Fruit fly (Drosophila melanogaster) whole organism, embryonic: ENCODE data around the gene CG4291.
A peak's percentile ranks its signal among the peaks of the same experiment; 100 is the strongest.

ENCODE experiments used
- ATbp ChIP-seq: fragments of 200-800 bp; sonication (Bioruptor generic); optimal IDR thresholded peaks from 2 replicates; lab custom pipeline; 2017; ENCODE audit warnings: missing biosample characterization, mild to moderate bottlenecking, missing genetic modification characterization, missing genetic modification reagents
- Atf-2 ChIP-seq: fragments of 200-800 bp; sonication (Bioruptor generic); optimal IDR thresholded peaks from 2 replicates; lab custom pipeline; 2016; ENCODE audit warnings: missing biosample characterization, missing genetic modification characterization
- BtbVII ChIP-seq: fragments of 200-800 bp; sonication (Bioruptor generic); optimal IDR thresholded peaks from 3 replicates; lab custom pipeline; 2017; ENCODE audit warnings: missing biosample characterization, mild to moderate bottlenecking, missing genetic modification characterization
- CG1024 ChIP-seq: fragments of 200-800 bp; sonication (Bioruptor generic); IDR thresholded peaks from 2 replicates; pipeline ENCODE4 v1.3.6; 2022; ENCODE audit warnings: missing biosample characterization, missing genetic modification characterization
- CG10431 ChIP-seq: fragments of 200-800 bp; sonication (Bioruptor generic); optimal IDR thresholded peaks from 3 replicates; lab custom pipeline; 2018; ENCODE audit warnings: missing biosample characterization, mild to moderate bottlenecking, missing genetic modification characterization
- CG11695 ChIP-seq: fragments of 200-800 bp; sonication (Bioruptor generic); IDR thresholded peaks from 3 replicates; pipeline ENCODE4 v1.3.6; 2022; ENCODE audit warnings: missing biosample characterization, missing genetic modification characterization
- CG11723 ChIP-seq: fragments of 200-800 bp; sonication (Bioruptor generic); optimal IDR thresholded peaks from 2 replicates; lab custom pipeline; 2017; ENCODE audit warnings: missing biosample characterization, mild to moderate bottlenecking, missing genetic modification characterization
- CG14710 ChIP-seq: fragments of 200-800 bp; sonication (Bioruptor generic); optimal IDR thresholded peaks from 3 replicates; lab custom pipeline; 2019; ENCODE audit warnings: missing biosample characterization, mild to moderate bottlenecking, missing genetic modification characterization, moderate library complexity
- CG15601 ChIP-seq: fragments of 200-800 bp; sonication (Bioruptor generic); optimal IDR thresholded peaks from 3 replicates; lab custom pipeline; 2019; ENCODE audit warnings: missing biosample characterization, mild to moderate bottlenecking, missing genetic modification characterization, moderate library complexity
- CG16813 ChIP-seq: fragments of 200-800 bp; sonication (Bioruptor generic); IDR thresholded peaks from 3 replicates; pipeline ENCODE4 v1.3.6; 2022; ENCODE audit warnings: missing biosample characterization, missing genetic modification characterization; ENCODE audit not compliant: partially characterized antibody
- CG17829 ChIP-seq: fragments of 200-800 bp; optimal IDR thresholded peaks from 2 replicates; lab custom pipeline; 2019; ENCODE audit warnings: missing biosample characterization, mild to moderate bottlenecking, missing genetic modification characterization, moderate library complexity
- CG18476 ChIP-seq: fragments of 200-800 bp; sonication (Bioruptor generic); optimal IDR thresholded peaks from 2 replicates; lab custom pipeline; 2016; ENCODE audit warnings: missing biosample characterization, mild to moderate bottlenecking, missing genetic modification characterization
- CG30403 ChIP-seq: fragments of 200-800 bp; sonication (Bioruptor generic); optimal IDR thresholded peaks from 3 replicates; lab custom pipeline; 2016; ENCODE audit warnings: missing biosample characterization, missing genetic modification characterization
- CG32772 ChIP-seq: fragments of 200-800 bp; sonication (Bioruptor generic); IDR thresholded peaks from 2 replicates; pipeline ENCODE4 v1.3.6; 2022; ENCODE audit warnings: missing biosample characterization, missing genetic modification characterization
- CG5953 ChIP-seq: fragments of 200-800 bp; sonication (Bioruptor generic); IDR thresholded peaks from 2 replicates; pipeline ENCODE4 v1.3.6; 2022; ENCODE audit warnings: missing biosample characterization, missing genetic modification characterization
- CG6175 ChIP-seq: fragments of 200-800 bp; sonication (Bioruptor generic); IDR thresholded peaks from 3 replicates; pipeline ENCODE4 v1.3.6; 2022; ENCODE audit warnings: missing biosample characterization, missing genetic modification characterization
- CG6254 ChIP-seq: fragments of 200-800 bp; sonication (Bioruptor generic); optimal IDR thresholded peaks from 3 replicates; lab custom pipeline; 2017; ENCODE audit warnings: mild to moderate bottlenecking, missing biosample characterization, missing genetic modification reagents, missing genetic modification characterization
- CG8765 ChIP-seq: fragments of 200-800 bp; sonication (Bioruptor generic); IDR thresholded peaks from 2 replicates; pipeline ENCODE4 v1.3.6; 2022; ENCODE audit warnings: missing biosample characterization, missing genetic modification characterization
- CG9876 ChIP-seq: fragments of 200-800 bp; sonication (Bioruptor generic); optimal IDR thresholded peaks from 2 replicates; lab custom pipeline; 2016; ENCODE audit warnings: missing biosample characterization, missing genetic modification characterization
- Dbx ChIP-seq: fragments of 200-800 bp; sonication (Bioruptor generic); IDR thresholded peaks from 3 replicates; pipeline ENCODE4 v1.3.6; 2022; ENCODE audit warnings: missing biosample characterization, missing genetic modification characterization
- E2f2 ChIP-seq: fragments of 200-800 bp; sonication (Bioruptor generic); IDR thresholded peaks from 2 replicates; pipeline ENCODE4 v1.3.6; 2022; ENCODE audit warnings: missing biosample characterization, missing genetic modification characterization
- Eip74EF ChIP-seq, 2 experiments: fragments of 200-800 bp in 1 of 2; fragments of >200 bp in 1 of 2; sonication (Bioruptor generic) in 1 of 2; optimal IDR thresholded peaks; 2 replicates each; lab custom pipeline; 2017 to 2019; ENCODE audit warnings: missing biosample characterization in 2 of 2, missing genetic modification characterization in 2 of 2, mild to moderate bottlenecking in 1 of 2, moderate library complexity in 1 of 2
- HLHmδ ChIP-seq: fragments of 200-800 bp; sonication (Bioruptor generic); optimal IDR thresholded peaks from 2 replicates; lab custom pipeline; 2018; ENCODE audit warnings: missing biosample characterization, mild to moderate bottlenecking, missing genetic modification characterization, moderate library complexity
- Hr78 ChIP-seq, 2 experiments: fragments of 200-800 bp in 1 of 2; fragments of >200 bp in 1 of 2; sonication (Bioruptor generic) in 1 of 2; optimal IDR thresholded peaks; 2 replicates each; lab custom pipeline; 2017 to 2019; ENCODE audit warnings: missing biosample characterization in 2 of 2, missing genetic modification characterization in 2 of 2, mild to moderate bottlenecking in 1 of 2, moderate library complexity in 1 of 2
- Meics ChIP-seq: fragments of 200-800 bp; sonication (Bioruptor generic); optimal IDR thresholded peaks from 2 replicates; lab custom pipeline; 2017; ENCODE audit warnings: missing biosample characterization, mild to moderate bottlenecking, missing genetic modification characterization
- NC2α ChIP-seq: fragments of 200-800 bp; sonication (Bioruptor generic); optimal IDR thresholded peaks from 2 replicates; lab custom pipeline; 2016; ENCODE audit warnings: missing biosample characterization, missing genetic modification characterization
- Oaz ChIP-seq: fragments of 200-800 bp; sonication (Bioruptor generic); IDR thresholded peaks from 2 replicates; pipeline ENCODE4 v1.3.6; 2022; ENCODE audit warnings: missing biosample characterization, missing genetic modification characterization
- Sry-δ ChIP-seq: fragments of 200-800 bp; sonication (Bioruptor generic); optimal IDR thresholded peaks from 2 replicates; lab custom pipeline; 2016; ENCODE audit warnings: missing biosample characterization, missing genetic modification characterization
- bab2 ChIP-seq: fragments of 200-800 bp; sonication (Bioruptor generic); optimal IDR thresholded peaks from 2 replicates; lab custom pipeline; 2016; ENCODE audit warnings: missing biosample characterization, missing genetic modification characterization
- chif ChIP-seq, 2 experiments: fragments of 200-800 bp; sonication (Bioruptor generic); optimal IDR thresholded peaks; 3 replicates each; lab custom pipeline; 2016; ENCODE audit warnings: missing biosample characterization in 2 of 2, missing genetic modification characterization in 2 of 2
- chinmo ChIP-seq: fragments of 200-800 bp; sonication (Bioruptor generic); IDR thresholded peaks from 4 replicates; pipeline ENCODE4 v1.3.6; 2022; ENCODE audit warnings: missing biosample characterization, missing genetic modification characterization; ENCODE audit not compliant: partially characterized antibody
- crp ChIP-seq, 2 experiments: fragments of 200-800 bp; sonication (Bioruptor generic); optimal IDR thresholded peaks; 2 replicates in 1 of 2; 3 replicates in 1 of 2; lab custom pipeline; 2017; ENCODE audit warnings: missing biosample characterization in 2 of 2, missing genetic modification characterization in 2 of 2, mild to moderate bottlenecking in 1 of 2, moderate library complexity in 1 of 2
- da ChIP-seq: fragments of 200-800 bp; sonication (Bioruptor generic); optimal IDR thresholded peaks from 2 replicates; lab custom pipeline; 2016; ENCODE audit warnings: missing biosample characterization, missing genetic modification characterization
- emc ChIP-seq: fragments of 200-800 bp; sonication (Bioruptor generic); optimal IDR thresholded peaks from 2 replicates; lab custom pipeline; 2016; ENCODE audit warnings: missing biosample characterization, missing genetic modification characterization
- fd3F ChIP-seq: fragments of 200-800 bp; sonication (Bioruptor generic); optimal IDR thresholded peaks from 2 replicates; lab custom pipeline; 2018; ENCODE audit warnings: missing biosample characterization, mild to moderate bottlenecking, missing genetic modification characterization, moderate library complexity
- fd64A ChIP-seq: fragments of 200-800 bp; sonication (Bioruptor generic); optimal IDR thresholded peaks from 3 replicates; lab custom pipeline; 2018; ENCODE audit warnings: missing biosample characterization, mild to moderate bottlenecking, missing genetic modification characterization
- ftz-f1 ChIP-seq: fragments of 200-800 bp; sonication (Bioruptor generic); optimal IDR thresholded peaks from 2 replicates; lab custom pipeline; 2016; ENCODE audit warnings: missing biosample characterization, missing genetic modification characterization
- gem ChIP-seq: fragments of 200-800 bp; sonication (Bioruptor generic); optimal IDR thresholded peaks from 2 replicates; lab custom pipeline; 2019; ENCODE audit warnings: missing biosample characterization, mild to moderate bottlenecking, missing genetic modification characterization, moderate library complexity
- grau ChIP-seq: fragments of 200-800 bp; optimal IDR thresholded peaks from 3 replicates; lab custom pipeline; 2019; ENCODE audit warnings: missing biosample characterization, mild to moderate bottlenecking, missing genetic modification characterization, moderate library complexity
- her ChIP-seq: fragments of 200-800 bp; sonication (Bioruptor generic); optimal IDR thresholded peaks from 2 replicates; lab custom pipeline; 2016; ENCODE audit warnings: missing biosample characterization, missing genetic modification characterization
- ind ChIP-seq: fragments of 200-800 bp; sonication (Bioruptor generic); optimal IDR thresholded peaks from 3 replicates; lab custom pipeline; 2016; ENCODE audit warnings: missing biosample characterization, missing genetic modification characterization
- mam ChIP-seq: fragments of 200-800 bp; sonication (Bioruptor generic); optimal IDR thresholded peaks from 3 replicates; lab custom pipeline; 2016; ENCODE audit warnings: missing biosample characterization, missing genetic modification characterization
- mirr ChIP-seq: fragments of 200-800 bp; sonication (Bioruptor generic); optimal IDR thresholded peaks from 3 replicates; lab custom pipeline; 2018; ENCODE audit warnings: missing biosample characterization, mild to moderate bottlenecking, missing genetic modification characterization
- peb ChIP-seq: fragments of 200-800 bp; sonication (Bioruptor generic); IDR thresholded peaks from 2 replicates; pipeline ENCODE4 v1.3.6; 2022; ENCODE audit warnings: missing biosample characterization, missing genetic modification characterization
- pita ChIP-seq: fragments of 200-800 bp; sonication (Bioruptor generic); optimal IDR thresholded peaks from 2 replicates; lab custom pipeline; 2017; ENCODE audit warnings: missing biosample characterization, mild to moderate bottlenecking, missing genetic modification characterization
- salm ChIP-seq: fragments of 200-800 bp; sonication (Bioruptor generic); optimal IDR thresholded peaks from 2 replicates; lab custom pipeline; 2018; ENCODE audit warnings: missing biosample characterization, mild to moderate bottlenecking, missing genetic modification characterization
- seq ChIP-seq: fragments of 200-800 bp; sonication (Bioruptor generic); IDR thresholded peaks from 2 replicates; pipeline ENCODE4 v1.3.6; 2022; ENCODE audit warnings: missing biosample characterization, missing genetic modification characterization
- sug ChIP-seq: fragments of 200-800 bp; optimal IDR thresholded peaks from 2 replicates; lab custom pipeline; 2019; ENCODE audit warnings: missing biosample characterization, mild to moderate bottlenecking, missing genetic modification characterization, moderate library complexity
- vnd ChIP-seq: fragments of 200-800 bp; sonication (Bioruptor generic); IDR thresholded peaks from 3 replicates; pipeline ENCODE4 v1.3.6; 2022; ENCODE audit warnings: missing biosample characterization, missing genetic modification characterization; ENCODE audit not compliant: partially characterized antibody

CG4291 gene

DNA sequence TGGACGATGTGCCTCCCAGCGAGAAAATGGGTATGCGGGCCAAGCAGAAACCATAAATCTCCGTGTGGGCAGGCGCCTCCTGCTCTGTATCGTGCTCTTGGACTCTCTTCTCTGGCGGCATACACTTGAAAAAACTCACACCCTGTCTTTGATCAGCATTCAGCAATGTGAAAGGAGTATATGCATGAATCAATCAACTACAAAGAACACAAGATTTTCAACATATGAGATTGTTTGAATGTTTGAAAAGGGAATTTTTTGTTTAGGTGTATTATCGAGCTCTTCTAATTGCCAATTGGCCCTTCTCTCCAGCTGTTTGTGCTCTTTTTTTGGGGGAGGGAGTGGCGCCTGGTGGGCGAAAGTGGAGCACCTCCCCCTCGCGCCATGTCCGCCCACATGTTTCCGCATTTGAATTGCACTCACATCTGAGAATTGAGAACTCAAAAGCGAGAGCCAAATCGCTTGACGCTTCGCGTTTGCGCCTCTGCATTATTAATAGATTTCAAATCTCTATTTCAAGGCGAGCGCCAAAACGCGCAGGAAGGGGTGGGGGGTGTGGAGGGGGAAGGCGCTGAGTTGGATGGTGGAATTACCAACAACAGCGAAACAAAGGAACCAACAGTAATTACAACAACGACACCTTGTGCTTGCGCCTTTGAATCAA, 7.1 kb downstream of the CG4291 start (continued):
- peak; percentile 90 for TF ChIP-seq Meics (GFP tag; lab: Kevin White, UChicago)
- peak; percentile 62 for TF ChIP-seq da (GFP tag; lab: Kevin White, UChicago)
- peak; percentile 75 for TF ChIP-seq CG15601 (tag; lab: Kevin White, UChicago)
- TF ChIP-seq Eip74EF (GFP tag; optimal IDR thresholded peaks at IDR 0.05; lab: Kevin White, UChicago): peak in 1 of 2 experiments; percentile 82
- peak; percentile 83 for TF ChIP-seq CG11695
- TF ChIP-seq CG1024 (GFP tag; lab: Robert Waterston, UW): peak; percentile 78
- peak; percentile 89 for TF ChIP-seq ind
- no peak for TF ChIP-seq vnd (GFP tag; lab: Robert Waterston, UW)
- peak; percentile 24 for TF ChIP-seq ftz-f1
- TF ChIP-seq sug (tag; lab: Kevin White, UChicago): peak; percentile 75
- TF ChIP-seq Dbx (GFP tag; lab: Robert Waterston, UW): peak; percentile 92
- TF ChIP-seq chif (GFP tag; optimal IDR thresholded peaks at IDR 0.05; lab: Kevin White, UChicago): peak; percentile 85 to 87
- no peak for TF ChIP-seq pita
- peak; percentile 69 for TF ChIP-seq E2f2
- peak; percentile 72 for TF ChIP-seq CG11723
- peak; percentile 83 for TF ChIP-seq fd3F (GFP tag; lab: Kevin White, UChicago)
- TF ChIP-seq grau (tag; lab: Kevin White, UChicago): peak; percentile 86
- TF ChIP-seq CG6254 (GFP tag; lab: Kevin White, UChicago): peak; percentile 74
- TF ChIP-seq Hr78 (GFP tag; optimal IDR thresholded peaks at IDR 0.05; lab: Kevin White, UChicago): peak in 1 of 2 experiments; percentile 26
- TF ChIP-seq ATbp (GFP tag; lab: Kevin White, UChicago): peak; percentile 87
- peak; percentile 83; the same call in 3 of the 4 replicates for TF ChIP-seq chinmo
- peak; percentile 87 for TF ChIP-seq her (GFP tag; lab: Kevin White, UChicago)
- TF ChIP-seq salm (tag; lab: Kevin White, UChicago): peak; percentile 59
- peak; percentile 55 for TF ChIP-seq CG14710 (tag; lab: Kevin White, UChicago)
- TF ChIP-seq CG32772: peak; percentile 83
- TF ChIP-seq Atf-2 (GFP tag; lab: Kevin White, UChicago): peak; percentile 80
- peak; percentile 84 for TF ChIP-seq CG30403 (GFP tag; lab: Kevin White, UChicago)
- peak; percentile 80 for TF ChIP-seq emc
- peak; percentile 90 for TF ChIP-seq mam (GFP tag; lab: Kevin White, UChicago)
- peak; percentile 83 for TF ChIP-seq CG6175 (GFP tag; lab: Robert Waterston, UW)
- peak; percentile 89 for TF ChIP-seq CG5953 (GFP tag; lab: Robert Waterston, UW)
- peak; percentile 72 for TF ChIP-seq CG9876 (GFP tag; lab: Kevin White, UChicago)
- TF ChIP-seq BtbVII (GFP tag; lab: Kevin White, UChicago): peak; percentile 75
- 0 out of 2 replicates have a peak, but pooled peaks have one; percentile 12 for TF ChIP-seq CG8765
- TF ChIP-seq Oaz (GFP tag; lab: Robert Waterston, UW): peak; percentile 75
- TF ChIP-seq seq: peak; percentile 81
- peak; percentile 83 for TF ChIP-seq CG17829 (tag; lab: Kevin White, UChicago)
- TF ChIP-seq fd64A: peak; percentile 63
- TF ChIP-seq gem: peak; percentile 91
- TF ChIP-seq CG18476 (GFP tag; lab: Kevin White, UChicago): peak; percentile 66
- TF ChIP-seq mirr: peak; percentile 74
- no peak for TF ChIP-seq HLHmδ
- peak; percentile 66 for TF ChIP-seq NC2α (GFP tag; lab: Kevin White, UChicago)
- TF ChIP-seq CG10431 (GFP tag; lab: Kevin White, UChicago): peak; percentile 40
- no peak for TF ChIP-seq CG16813
- TF ChIP-seq Sry-δ (GFP tag; lab: Kevin White, UChicago): peak; percentile 49
- TF ChIP-seq crp (GFP tag; optimal IDR thresholded peaks at IDR 0.05; lab: Kevin White, UChicago): peak in 1 of 2 experiments; percentile 64
- TF ChIP-seq peb (GFP tag; lab: Robert Waterston, UW): peak; percentile 70
- TF ChIP-seq bab2 (GFP tag; lab: Kevin White, UChicago): peak; percentile 85
